Worm (Caenorhabditis elegans): ENCODE measurements around the gene str-263.

str-263 gene

DNA sequence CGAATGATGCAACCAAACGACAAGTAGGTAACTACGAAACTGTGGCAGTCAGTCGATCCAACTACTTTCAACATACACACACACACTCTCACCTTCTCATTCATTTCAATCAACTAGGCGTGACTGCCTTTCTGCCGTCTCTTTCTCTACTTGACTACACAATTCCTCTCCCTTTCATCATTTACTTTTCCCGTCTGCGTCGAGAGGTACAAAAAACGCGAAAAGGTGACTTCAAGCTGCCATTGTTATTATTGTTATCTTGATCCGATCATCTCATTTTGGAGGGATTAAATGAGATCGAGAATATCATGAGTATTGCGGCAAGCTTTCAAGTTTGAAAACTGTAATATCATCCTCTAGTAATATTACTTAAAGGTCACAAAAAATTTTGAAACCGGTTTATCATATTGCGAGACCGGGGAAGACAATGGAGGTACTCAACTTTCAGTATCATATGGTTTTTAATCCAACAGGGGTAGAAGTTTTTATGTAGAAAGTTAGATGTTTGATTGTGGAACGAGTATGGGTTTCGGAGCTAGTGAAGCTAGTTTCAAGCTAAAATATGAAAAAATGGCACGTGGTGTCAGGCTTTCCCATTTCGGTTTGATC is 51.2 kb downstream of the str-263 start:
- peak in 1 of 2 experiments; percentile 36 for TF ChIP-seq mdl-1 (tag; optimal IDR thresholded peaks at IDR 0.05)
- no peak for TF ChIP-seq nhr-25 (tag; optimal IDR thresholded peaks at IDR 0.05; ENCODE audit: borderline replicate concordance, insufficient read depth)
- peak; percentile 1 for TF ChIP-seq pqm-1 (tag; optimal IDR thresholded peaks at IDR 0.05)
- TF ChIP-seq dmd-8 (GFP tag; IDR thresholded peaks at IDR 0.05) = no peak
- no peak for TF ChIP-seq nhr-42 (GFP tag; IDR thresholded peaks at IDR 0.05)
- peak in 1 of 2 experiments; percentile 42 for TF ChIP-seq lsy-2 (tag; optimal IDR thresholded peaks at IDR 0.05)
- TF ChIP-seq T20F7.1 (GFP tag; optimal IDR thresholded peaks at IDR 0.05) = peak; percentile 38
- TF ChIP-seq hlh-30 (tag; optimal IDR thresholded peaks at IDR 0.05; ENCODE audit: insufficient read depth) = peak; percentile 73
- TF ChIP-seq hif-1 (tag; optimal IDR thresholded peaks at IDR 0.05) = peak in 1 of 2 experiments; percentile 26
- peak; percentile 13 for TF ChIP-seq nhr-48 (tag; optimal IDR thresholded peaks at IDR 0.05)
- TF ChIP-seq daf-16 (GFP tag; optimal IDR thresholded peaks at IDR 0.05) = no peak
- peak; percentile 30 for TF ChIP-seq daf-16 (tag; optimal IDR thresholded peaks at IDR 0.05)
- 0 out of 2 replicates have a peak, but pooled peaks have one; percentile 35 for TF ChIP-seq egl-43 (GFP tag; IDR thresholded peaks at IDR 0.05)
- TF ChIP-seq tra-1 (GFP tag; IDR thresholded peaks at IDR 0.05) = no peak
- TF ChIP-seq cey-2 (tag; optimal IDR thresholded peaks at IDR 0.05; ENCODE audit: borderline replicate concordance, insufficient read depth) = no peak
- TF ChIP-seq ctbp-1 (GFP tag; IDR thresholded peaks at IDR 0.05) = 0 out of 2 replicates have a peak, but pooled peaks have one; percentile 40
- TF ChIP-seq nhr-77 (tag; optimal IDR thresholded peaks at IDR 0.05) = peak; percentile 44
- TF ChIP-seq lin-13 (GFP tag; optimal IDR thresholded peaks at IDR 0.05) = no peak
- peak; percentile 55 for TF ChIP-seq mep-1 (tag; optimal IDR thresholded peaks at IDR 0.05)
- no peak for TF ChIP-seq lin-15B (tag; optimal IDR thresholded peaks at IDR 0.05)
- peak; percentile 55 for TF ChIP-seq dmd-6 (GFP tag; IDR thresholded peaks at IDR 0.05)
- TF ChIP-seq mxl-3 (GFP tag; optimal IDR thresholded peaks at IDR 0.05) = peak; percentile 44
- TF ChIP-seq nhr-11 (tag; optimal IDR thresholded peaks at IDR 0.05) = peak; percentile 60
- TF ChIP-seq hlh-11 (tag; optimal IDR thresholded peaks at IDR 0.05) = peak; percentile 71
- TF ChIP-seq ceh-28 (tag; optimal IDR thresholded peaks at IDR 0.05) = no peak
- peak; percentile 42 for TF ChIP-seq mes-2 (tag; optimal IDR thresholded peaks at IDR 0.05; ENCODE audit: poor library complexity, severe bottlenecking)
- peak; percentile 96 for TF ChIP-seq nhr-28 (tag; optimal IDR thresholded peaks at IDR 0.05)
- TF ChIP-seq daf-12 (tag; optimal IDR thresholded peaks at IDR 0.05) = no peak
- TF ChIP-seq dve-1 (tag; optimal IDR thresholded peaks at IDR 0.05; ENCODE audit: insufficient read depth) = peak; percentile 92
- TF ChIP-seq nhr-6 (tag; optimal IDR thresholded peaks at IDR 0.05) = peak; percentile 41

All from whole organism, L4 larva.